Worm (Caenorhabditis elegans) whole organism, late embryonic: ENCODE data around the gene kin-33.

Source experiments
- unc-86 ChIP-seq: sonication (generic microtip); optimal IDR thresholded peaks from 2 replicates; lab custom pipeline; 2016; ENCODE audit warnings: missing genetic modification characterization, missing compliant biosample characterization
- zip-5 ChIP-seq: sonication (generic microtip); optimal IDR thresholded peaks from 2 replicates; lab custom pipeline; 2016; ENCODE audit warnings: missing genetic modification characterization, missing compliant biosample characterization

ce11 chrV:248636-249035 lies 14.2 kb upstream of the kin-33 start:
- TF ChIP-seq unc-86 (tag; lab: Kevin White, UChicago) (no peak), zip-5 (tag; lab: Kevin White, UChicago) (no peak)
